Fruit fly (Drosophila melanogaster) whole organism, embryonic: Measurements from ENCODE around the gene Tango2.

Experiments used
- Aef1 ChIP-seq: fragments of 200-800 bp; sonication (Bioruptor generic); IDR thresholded peaks from 3 replicates; pipeline ENCODE4 v1.3.6; 2022; ENCODE audit warnings: missing biosample characterization, missing genetic modification characterization
- Antp ChIP-seq: fragments of 200-800 bp; sonication (Bioruptor generic); optimal IDR thresholded peaks from 3 replicates; lab custom pipeline; 2016; ENCODE audit warnings: missing biosample characterization, missing genetic modification characterization
- Atf-2 ChIP-seq: fragments of 200-800 bp; sonication (Bioruptor generic); optimal IDR thresholded peaks from 2 replicates; lab custom pipeline; 2016; ENCODE audit warnings: missing biosample characterization, missing genetic modification characterization
- Atf6 ChIP-seq: fragments of 200-800 bp; sonication (Bioruptor generic); IDR thresholded peaks from 2 replicates; pipeline ENCODE4 v1.3.6; 2022; ENCODE audit warnings: missing biosample characterization, missing genetic modification characterization
- BtbVII ChIP-seq: fragments of 200-800 bp; sonication (Bioruptor generic); optimal IDR thresholded peaks from 3 replicates; lab custom pipeline; 2017; ENCODE audit warnings: missing biosample characterization, mild to moderate bottlenecking, missing genetic modification characterization
- CG12744 ChIP-seq: fragments of 200-800 bp; sonication (Bioruptor generic); optimal IDR thresholded peaks from 2 replicates; lab custom pipeline; 2016; ENCODE audit warnings: missing biosample characterization, missing genetic modification characterization
- CG13424 ChIP-seq: fragments of 200-800 bp; sonication (Bioruptor generic); optimal IDR thresholded peaks from 2 replicates; lab custom pipeline; 2019; ENCODE audit warnings: missing biosample characterization, mild to moderate bottlenecking, missing genetic modification characterization, moderate library complexity
- CG15696 ChIP-seq: fragments of 200-800 bp; sonication (Bioruptor generic); optimal IDR thresholded peaks from 2 replicates; lab custom pipeline; 2019; ENCODE audit warnings: missing biosample characterization, mild to moderate bottlenecking, missing genetic modification characterization, moderate library complexity
- CG1603 ChIP-seq: fragments of 200-800 bp; sonication (Bioruptor generic); optimal IDR thresholded peaks from 2 replicates; lab custom pipeline; 2019; ENCODE audit warnings: missing biosample characterization, mild to moderate bottlenecking, missing genetic modification characterization, moderate library complexity
- CG2875 ChIP-seq: fragments of 200-800 bp; sonication (Bioruptor generic); optimal IDR thresholded peaks from 2 replicates; lab custom pipeline; 2017; ENCODE audit warnings: missing biosample characterization, mild to moderate bottlenecking, missing genetic modification characterization, missing genetic modification reagents
- CG3847 ChIP-seq: fragments of 200-800 bp; sonication (Bioruptor generic); IDR thresholded peaks from 2 replicates; pipeline ENCODE4 v1.3.6; 2022; ENCODE audit warnings: missing biosample characterization, missing genetic modification characterization
- CG4328 ChIP-seq: fragments of 200-800 bp; sonication (Bioruptor generic); optimal IDR thresholded peaks from 3 replicates; lab custom pipeline; 2017; ENCODE audit warnings: missing biosample characterization, missing genetic modification reagents, missing genetic modification characterization
- CG4424 ChIP-seq: fragments of 200-800 bp; sonication (Bioruptor generic); optimal IDR thresholded peaks from 3 replicates; lab custom pipeline; 2016; ENCODE audit warnings: missing biosample characterization, missing genetic modification characterization
- CG7786 ChIP-seq: fragments of 200-800 bp; sonication (Bioruptor generic); optimal IDR thresholded peaks from 2 replicates; lab custom pipeline; 2016; ENCODE audit warnings: missing biosample characterization, missing genetic modification characterization
- CG7839 ChIP-seq: fragments of 200-800 bp; sonication (Bioruptor generic); optimal IDR thresholded peaks from 3 replicates; lab custom pipeline; 2018; ENCODE audit warnings: missing biosample characterization, mild to moderate bottlenecking, missing genetic modification characterization, moderate library complexity
- CG8359 ChIP-seq: fragments of 200-800 bp; sonication (Bioruptor generic); optimal IDR thresholded peaks from 2 replicates; lab custom pipeline; 2017; ENCODE audit warnings: missing biosample characterization, mild to moderate bottlenecking, missing genetic modification characterization, borderline replicate concordance
- CG8478 ChIP-seq: fragments of >200 bp; optimal IDR thresholded peaks from 2 replicates; lab custom pipeline; 2018
- CG9215 ChIP-seq: fragments of 200-800 bp; sonication (Bioruptor generic); IDR thresholded peaks from 2 replicates; pipeline ENCODE4 v1.3.6; 2022; ENCODE audit warnings: missing biosample characterization, missing genetic modification characterization
- CkIIα-i1 ChIP-seq: fragments of 200-800 bp; sonication (Bioruptor generic); IDR thresholded peaks from 2 replicates; pipeline ENCODE4 v1.3.6; 2022; ENCODE audit warnings: missing biosample characterization, missing genetic modification characterization
- CrebB ChIP-seq: fragments of 200-800 bp; sonication (Bioruptor generic); optimal IDR thresholded peaks from 3 replicates; lab custom pipeline; 2018; ENCODE audit warnings: missing biosample characterization, mild to moderate bottlenecking, missing genetic modification characterization
- D ChIP-seq, 2 experiments: fragments of 200-800 bp in 1 of 2; fragments of >200 bp in 1 of 2; sonication (Bioruptor generic) in 1 of 2; optimal IDR thresholded peaks; 2 replicates in 1 of 2; 3 replicates in 1 of 2; lab custom pipeline; 2017; ENCODE audit warnings: mild to moderate bottlenecking in 1 of 2, missing biosample characterization in 1 of 2, missing genetic modification characterization in 1 of 2, missing genetic modification reagents in 1 of 2
- Dad ChIP-seq: fragments of 200-800 bp; sonication (Bioruptor generic); optimal IDR thresholded peaks from 3 replicates; lab custom pipeline; 2016; ENCODE audit warnings: missing biosample characterization, missing genetic modification characterization
- Fer1 ChIP-seq: fragments of 200-800 bp; sonication (Bioruptor generic); optimal IDR thresholded peaks from 2 replicates; lab custom pipeline; 2017; ENCODE audit warnings: missing biosample characterization, mild to moderate bottlenecking, missing genetic modification characterization
- H15 ChIP-seq: fragments of 200-800 bp; sonication (Bioruptor generic); IDR thresholded peaks from 3 replicates; pipeline ENCODE4 v1.3.6; 2022; ENCODE audit warnings: missing biosample characterization, missing genetic modification characterization
- HHEX ChIP-seq: fragments of 200-800 bp; sonication (Bioruptor generic); optimal IDR thresholded peaks from 3 replicates; lab custom pipeline; 2017; ENCODE audit warnings: missing biosample characterization, mild to moderate bottlenecking, missing genetic modification characterization, missing genetic modification reagents
- Med ChIP-seq: fragments of 200-800 bp; sonication (Bioruptor generic); peaks from one replicate; lab custom pipeline; 2016; ENCODE audit warnings: missing biosample characterization, missing genetic modification characterization, mild to moderate bottlenecking, inconsistent platforms, moderate library complexity
- PHDP ChIP-seq: fragments of 200-800 bp; sonication (Bioruptor generic); optimal IDR thresholded peaks from 3 replicates; lab custom pipeline; 2018; ENCODE audit warnings: missing biosample characterization, mild to moderate bottlenecking, missing genetic modification characterization, moderate library complexity
- Ptx1 ChIP-seq: fragments of 200-800 bp; sonication (Bioruptor generic); IDR thresholded peaks from 2 replicates; pipeline ENCODE4 v1.3.6; 2022; ENCODE audit warnings: missing biosample characterization, missing genetic modification characterization
- Sin3A ChIP-seq: fragments of >200 bp; optimal IDR thresholded peaks from 2 replicates; lab custom pipeline; 2018
- Vsx1 ChIP-seq: fragments of 200-800 bp; sonication (Bioruptor generic); optimal IDR thresholded peaks from 2 replicates; lab custom pipeline; 2017; ENCODE audit warnings: missing biosample characterization, mild to moderate bottlenecking, missing genetic modification characterization, missing genetic modification reagents
- ara ChIP-seq: fragments of 200-800 bp; sonication (Bioruptor generic); IDR thresholded peaks from 2 replicates; pipeline ENCODE4 v1.3.6; 2022; ENCODE audit warnings: missing biosample characterization, missing genetic modification characterization
- chif ChIP-seq, 2 experiments: fragments of 200-800 bp; sonication (Bioruptor generic); optimal IDR thresholded peaks; 3 replicates each; lab custom pipeline; 2016; ENCODE audit warnings: missing biosample characterization in 2 of 2, missing genetic modification characterization in 2 of 2
- corto ChIP-seq: fragments of 200-800 bp; sonication (Bioruptor generic); optimal IDR thresholded peaks from 2 replicates; lab custom pipeline; 2016; ENCODE audit warnings: missing biosample characterization, mild to moderate bottlenecking, missing genetic modification characterization, moderate library complexity
- dysf ChIP-seq: fragments of 200-800 bp; sonication (Bioruptor generic); IDR thresholded peaks from 3 replicates; pipeline ENCODE4 v1.3.6; 2022; ENCODE audit warnings: missing biosample characterization, missing genetic modification characterization
- gce ChIP-seq: fragments of 200-800 bp; sonication (Bioruptor generic); IDR thresholded peaks from 3 replicates; pipeline ENCODE4 v1.3.6; 2022; ENCODE audit warnings: missing biosample characterization, missing genetic modification characterization
- h ChIP-seq: fragments of >200 bp; optimal IDR thresholded peaks from 2 replicates; lab custom pipeline; 2017
- hb ChIP-seq: fragments of 200-800 bp; sonication (Bioruptor generic); IDR thresholded peaks from 3 replicates; pipeline ENCODE4 v1.3.6; 2022; ENCODE audit warnings: missing biosample characterization, missing genetic modification characterization; ENCODE audit not compliant: partially characterized antibody
- ind ChIP-seq: fragments of 200-800 bp; sonication (Bioruptor generic); optimal IDR thresholded peaks from 3 replicates; lab custom pipeline; 2016; ENCODE audit warnings: missing biosample characterization, missing genetic modification characterization
- mld ChIP-seq: fragments of 200-800 bp; sonication (Bioruptor generic); IDR thresholded peaks from 3 replicates; pipeline ENCODE4 v1.3.6; 2022; ENCODE audit warnings: missing biosample characterization, missing genetic modification characterization; ENCODE audit not compliant: partially characterized antibody
- nau ChIP-seq: fragments of 200-800 bp; sonication (Bioruptor generic); optimal IDR thresholded peaks from 3 replicates; lab custom pipeline; 2017; ENCODE audit warnings: missing biosample characterization, mild to moderate bottlenecking, missing genetic modification characterization, missing genetic modification reagents
- peb ChIP-seq: fragments of 200-800 bp; sonication (Bioruptor generic); IDR thresholded peaks from 2 replicates; pipeline ENCODE4 v1.3.6; 2022; ENCODE audit warnings: missing biosample characterization, missing genetic modification characterization
- repo ChIP-seq: fragments of 200-800 bp; sonication (Bioruptor generic); optimal IDR thresholded peaks from 2 replicates; lab custom pipeline; 2016; ENCODE audit warnings: missing biosample characterization, missing genetic modification characterization
- tll ChIP-seq, 2 experiments: fragments of 200-800 bp in 1 of 2; fragments of >200 bp in 1 of 2; sonication (Bioruptor generic) in 1 of 2; optimal IDR thresholded peaks; 2 replicates each; lab custom pipeline; 2017 to 2019; ENCODE audit warnings: missing biosample characterization in 2 of 2, missing genetic modification characterization in 2 of 2, mild to moderate bottlenecking in 1 of 2, moderate library complexity in 1 of 2
- trem ChIP-seq: fragments of 200-800 bp; optimal IDR thresholded peaks from 3 replicates; lab custom pipeline; 2019; ENCODE audit warnings: missing biosample characterization, mild to moderate bottlenecking, missing genetic modification characterization, moderate library complexity
- tup ChIP-seq: fragments of 200-800 bp; sonication (Bioruptor generic); optimal IDR thresholded peaks from 2 replicates; lab custom pipeline; 2016; ENCODE audit warnings: missing biosample characterization, mild to moderate bottlenecking, missing genetic modification characterization, moderate library complexity
- twi ChIP-seq: fragments of 200-800 bp; optimal IDR thresholded peaks from 2 replicates; lab custom pipeline; 2019; ENCODE audit warnings: missing biosample characterization, mild to moderate bottlenecking, missing genetic modification characterization, moderate library complexity
- tx ChIP-seq: fragments of 200-800 bp; sonication (Bioruptor generic); optimal IDR thresholded peaks from 2 replicates; lab custom pipeline; 2016; ENCODE audit warnings: missing biosample characterization, missing genetic modification characterization
- wdn ChIP-seq: fragments of 200-800 bp; sonication (Bioruptor generic); IDR thresholded peaks from 2 replicates; pipeline ENCODE4 v1.3.6; 2022; ENCODE audit warnings: missing biosample characterization, missing genetic modification characterization
- zfh1 ChIP-seq: fragments of 200-800 bp; sonication (Bioruptor generic); IDR thresholded peaks from 3 replicates; pipeline ENCODE4 v1.3.6; 2022; ENCODE audit warnings: missing biosample characterization, missing genetic modification characterization

The Tango2 gene

dm6 chrX:13634254-13634999, 17.6 kb downstream of the Tango2 start (continued):
- peak; percentile 6 for TF ChIP-seq tup (GFP tag; lab: Kevin White, UChicago)
- no peak for TF ChIP-seq H15 (GFP tag; lab: Robert Waterston, UW)
- TF ChIP-seq tll (GFP tag; optimal IDR thresholded peaks at IDR 0.05; lab: Kevin White, UChicago): peak in 1 of 2 experiments; percentile 38
- peak; percentile 46 for TF ChIP-seq CG15696 (tag; lab: Kevin White, UChicago)
- TF ChIP-seq CG4328 (GFP tag; lab: Kevin White, UChicago): peak; percentile 72
- TF ChIP-seq CG9215 (GFP tag; lab: Robert Waterston, UW): peak; percentile 52; the same call in 1 of the 2 replicates
- TF ChIP-seq wdn (GFP tag; lab: Robert Waterston, UW): no peak; the same call in 1 of the 2 replicates
- no peak for TF ChIP-seq trem (tag; lab: Kevin White, UChicago)
- peak; percentile 25 for TF ChIP-seq Antp
- 0 out of 3 replicates have a peak, but pooled peaks have one; percentile 27 for TF ChIP-seq gce (GFP tag; lab: Robert Waterston, UW)
- TF ChIP-seq ind (GFP tag; lab: Kevin White, UChicago): peak; percentile 8
- no peak for TF ChIP-seq D (optimal IDR thresholded peaks at IDR 0.05; lab: Kevin White, UChicago)
- TF ChIP-seq D (GFP tag; optimal IDR thresholded peaks at IDR 0.05; lab: Kevin White, UChicago): no peak
- TF ChIP-seq dysf (GFP tag; lab: Robert Waterston, UW): peak; percentile 56; the same call in 2 of the 3 replicates
- no peak for TF ChIP-seq Sin3A (lab: Kevin White, UChicago)
- TF ChIP-seq Atf-2 (GFP tag; lab: Kevin White, UChicago): no peak
- peak; percentile 63 for TF ChIP-seq CG7839 (tag; lab: Kevin White, UChicago)
- peak; percentile 57 for TF ChIP-seq BtbVII (GFP tag; lab: Kevin White, UChicago)
- TF ChIP-seq zfh1 (GFP tag; lab: Robert Waterston, UW): 0 out of 3 replicates have a peak, but pooled peaks have one; percentile 24
- TF ChIP-seq chif (GFP tag; optimal IDR thresholded peaks at IDR 0.05; lab: Kevin White, UChicago): peak in 1 of 2 experiments; percentile 14
- TF ChIP-seq PHDP (tag; lab: Kevin White, UChicago): peak; percentile 46
- no peak for TF ChIP-seq mld (GFP tag; lab: Robert Waterston, UW)
- TF ChIP-seq peb (GFP tag; lab: Robert Waterston, UW): no peak
- TF ChIP-seq CG4424: no peak
- TF ChIP-seq repo (GFP tag; lab: Kevin White, UChicago): no peak
- TF ChIP-seq h: no peak
- TF ChIP-seq twi: peak; percentile 1
- TF ChIP-seq hb (GFP tag; lab: Robert Waterston, UW): no peak
- TF ChIP-seq CkIIα-i1 (GFP tag; lab: Robert Waterston, UW): no peak
- TF ChIP-seq tx: peak; percentile 30
- TF ChIP-seq CG8478 (lab: Kevin White, UChicago): no peak
- peak; percentile 80 for TF ChIP-seq Fer1
- TF ChIP-seq CG2875 (GFP tag; lab: Kevin White, UChicago): peak; percentile 40
- no peak for TF ChIP-seq corto (GFP tag; lab: Kevin White, UChicago)
- no peak for TF ChIP-seq Dad
- peak; percentile 63 for TF ChIP-seq Atf6
- peak; percentile 46 for TF ChIP-seq CG13424
- TF ChIP-seq Vsx1 (GFP tag; lab: Kevin White, UChicago): peak; percentile 25
- TF ChIP-seq CG8359 (GFP tag; lab: Kevin White, UChicago): no peak
- TF ChIP-seq ara (GFP tag; lab: Robert Waterston, UW): no peak
- peak; percentile 52 for TF ChIP-seq CG7786 (GFP tag; lab: Kevin White, UChicago)
- TF ChIP-seq nau (GFP tag; lab: Kevin White, UChicago): peak; percentile 44
- peak; percentile 50 for TF ChIP-seq CG3847 (GFP tag; lab: Robert Waterston, UW)
- no peak for TF ChIP-seq CG1603
- no peak; the same call in 2 of the 3 replicates for TF ChIP-seq Aef1 (GFP tag; lab: Robert Waterston, UW)
- TF ChIP-seq Med (GFP tag; lab: Kevin White, UChicago): peak; percentile 91
- TF ChIP-seq CG12744 (GFP tag; lab: Kevin White, UChicago): peak; percentile 4
- TF ChIP-seq Ptx1: peak; percentile 39; the same call in 1 of the 2 replicates
- peak; percentile 63 for TF ChIP-seq HHEX
- TF ChIP-seq CrebB (tag; lab: Kevin White, UChicago): peak; percentile 33
